Fruit fly (Drosophila melanogaster): Measurements from ENCODE around the gene CG16998.

DNA sequence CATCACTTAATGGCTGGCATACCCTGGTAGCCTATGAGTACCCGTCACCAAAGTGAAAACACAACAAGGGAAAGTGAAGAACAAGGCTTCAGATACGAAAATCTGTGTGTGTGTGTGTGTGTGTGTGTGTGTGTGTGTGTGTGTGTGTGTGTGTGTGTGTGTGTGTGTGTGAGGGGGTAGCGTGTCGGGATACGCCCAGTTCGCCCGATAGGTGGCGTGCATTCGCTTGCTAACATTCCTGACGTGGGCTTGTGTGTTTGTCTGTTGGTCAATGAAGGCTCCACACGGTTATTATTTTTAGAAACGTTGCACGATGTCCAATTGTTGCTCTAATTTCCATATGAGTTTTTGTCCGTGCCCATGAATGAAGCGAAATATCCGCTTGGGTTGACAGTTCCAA is 20.9 kb upstream of the CG16998 start:
- TF ChIP-seq CTCF (optimal IDR thresholded peaks at IDR 0.05) = peak; percentile 73 to 80
- TF ChIP-seq CG8478 (optimal IDR thresholded peaks at IDR 0.05) = no peak
